Worm (Caenorhabditis elegans) whole organism, midembryonic: ENCODE data around the gene F54H12.10.

Experiments used
- T22C8.4 ChIP-seq: fragments of 200-800 bp; sonication (Bioruptor generic); IDR thresholded peaks from 2 replicates; pipeline ENCODE4 v1.3.6; 2022; ENCODE audit warnings: missing genetic modification characterization, missing compliant biosample characterization
- klf-2 ChIP-seq: fragments of 200-800 bp; sonication (Bioruptor generic); conservative IDR thresholded peaks from 2 replicates; pipeline ENCODE4 v1.3.6; 2022; ENCODE audit warnings: missing genetic modification reagents, missing genetic modification characterization, missing compliant biosample characterization

ce11 chrIII:7909263-7909662, 49.5 kb downstream of the F54H12.10 start, which contains the start of gene ZK688.1:
- TF ChIP-seq T22C8.4 (no peak), klf-2 (GFP tag; lab: Robert Waterston, UW) (no peak)
